Fruit fly (Drosophila melanogaster): Measurements from ENCODE around the gene CG11970.

Gene CG11970

DNA sequence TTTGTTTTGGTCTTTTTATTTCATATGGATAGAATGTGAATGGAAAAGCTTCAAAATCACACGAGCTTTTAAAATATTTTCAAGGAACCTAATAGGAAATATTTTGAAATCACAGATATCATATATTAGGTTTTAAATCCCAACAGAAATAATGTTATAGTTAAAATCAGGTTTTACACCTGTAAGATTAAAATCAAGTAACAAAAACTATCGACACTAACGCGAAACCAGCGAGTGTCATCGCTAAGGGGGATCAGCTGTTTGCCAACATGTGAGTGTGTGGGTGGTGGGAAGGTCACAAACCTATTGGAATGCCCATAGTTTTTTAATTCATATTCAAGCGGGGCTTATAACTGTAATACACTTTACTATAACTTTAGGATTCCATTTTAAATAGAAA, 54.1 kb downstream of the CG11970 start, which contains the start of gene hyx:
Gene hyx (plus strand): TSS at position 109 of the 400 bp plus-strand sequence.
- TF ChIP-seq ss (GFP tag; optimal IDR thresholded peaks at IDR 0.05) (no peak), Sox15 (GFP tag; optimal IDR thresholded peaks at IDR 0.05) (no peak), Sox102F (GFP tag; optimal IDR thresholded peaks at IDR 0.05) (no peak), CG3919 (GFP tag; optimal IDR thresholded peaks at IDR 0.05) (no peak), achi (GFP tag; optimal IDR thresholded peaks at IDR 0.05) (peak; percentile 2), Met (GFP tag; optimal IDR thresholded peaks at IDR 0.05) (no peak), salr (GFP tag; optimal IDR thresholded peaks at IDR 0.05) (no peak), CG8119 (GFP tag; IDR thresholded peaks at IDR 0.05) (no peak), CG8632 (GFP tag; optimal IDR thresholded peaks at IDR 0.05) (no peak), Eip75B (GFP tag; optimal IDR thresholded peaks at IDR 0.05) (peak; percentile 36), CG1621 (tag; optimal IDR thresholded peaks at IDR 0.05) (no peak), CG4318 (GFP tag; optimal IDR thresholded peaks at IDR 0.05) (no peak), vri (GFP tag; optimal IDR thresholded peaks at IDR 0.05) (no peak), CG16779 (tag; optimal IDR thresholded peaks at IDR 0.05) (no peak), Ets21C (GFP tag; optimal IDR thresholded peaks at IDR 0.05) (no peak), fkh (GFP tag; optimal IDR thresholded peaks at IDR 0.05) (no peak), CG9139 (GFP tag; optimal IDR thresholded peaks at IDR 0.05) (no peak), CG31627 (GFP tag; optimal IDR thresholded peaks at IDR 0.05) (peak; percentile 20), Sox14 (GFP tag; optimal IDR thresholded peaks at IDR 0.05) (peak; percentile 30), CG11294 (GFP tag; IDR thresholded peaks at IDR 0.05) (no peak), CG15336 (GFP tag; IDR thresholded peaks at IDR 0.05) (peak; percentile 19; the same call in 1 of the 2 replicates), OdsH (GFP tag; optimal IDR thresholded peaks at IDR 0.05) (no peak), CG32006 (GFP tag; optimal IDR thresholded peaks at IDR 0.05) (no peak), spab (GFP tag; optimal IDR thresholded peaks at IDR 0.05) (no peak), Ets96B (tag; optimal IDR thresholded peaks at IDR 0.05) (no peak), CG8319 (GFP tag; optimal IDR thresholded peaks at IDR 0.05) (no peak), cyc (GFP tag; optimal IDR thresholded peaks at IDR 0.05) (peak; percentile 27), lz (GFP tag; optimal IDR thresholded peaks at IDR 0.05) (peak; percentile 12), CG7368 (GFP tag; optimal IDR thresholded peaks at IDR 0.05) (no peak), CG6808 (GFP tag; optimal IDR thresholded peaks at IDR 0.05) (no peak), dac (GFP tag; optimal IDR thresholded peaks at IDR 0.05) (no peak), net (GFP tag; optimal IDR thresholded peaks at IDR 0.05) (no peak), fd85E (GFP tag; optimal IDR thresholded peaks at IDR 0.05) (no peak), fd59A (GFP tag; optimal IDR thresholded peaks at IDR 0.05) (no peak), Blimp-1 (GFP tag; optimal IDR thresholded peaks at IDR 0.05) (no peak), CG3032 (tag; optimal IDR thresholded peaks at IDR 0.05) (peak; percentile 36), eg (GFP tag; IDR thresholded peaks at IDR 0.05) (peak; percentile 33; the same call in 2 of the 3 replicates), Eip93F (GFP tag; optimal IDR thresholded peaks at IDR 0.05) (no peak), CG6163 (GFP tag; IDR thresholded peaks at IDR 0.05) (no peak), dsx (GFP tag; optimal IDR thresholded peaks at IDR 0.05; ENCODE audit: poor library complexity, severe bottlenecking) (no peak), CG10631 (GFP tag; optimal IDR thresholded peaks at IDR 0.05) (peak; percentile 1), Gug (GFP tag; IDR thresholded peaks at IDR 0.05) (no peak), esn (GFP tag; optimal IDR thresholded peaks at IDR 0.05) (peak; percentile 54), Eip78C (GFP tag) (peak; percentile 81), CG6792 (GFP tag; optimal IDR thresholded peaks at IDR 0.05) (no peak), svp (GFP tag) (peak; percentile 96), CG6276 (GFP tag; optimal IDR thresholded peaks at IDR 0.05) (no peak), CG11762 (GFP tag; optimal IDR thresholded peaks at IDR 0.05; ENCODE audit: insufficient read depth) (no peak), Smox (GFP tag; optimal IDR thresholded peaks at IDR 0.05) (no peak), topi (GFP tag; optimal IDR thresholded peaks at IDR 0.05) (peak; percentile 40), CG6854 (GFP tag; optimal IDR thresholded peaks at IDR 0.05) (no peak), Hr39 (GFP tag; optimal IDR thresholded peaks at IDR 0.05) (peak; percentile 52), acj6 (GFP tag; optimal IDR thresholded peaks at IDR 0.05) (peak; percentile 30)
